Fruit fly (Drosophila melanogaster) S2 (cell line): ENCODE results near the gene CG6738.

Experiments
- CG8478 ChIP-seq: fragments of >200 bp; optimal IDR thresholded peaks from 2 replicates; lab custom pipeline; 2018
- CTCF ChIP-seq, 2 experiments: fragments of >200 bp; optimal IDR thresholded peaks; 2 replicates each; lab custom pipeline; 2018

- TF ChIP-seq CG8478 (lab: Kevin White, UChicago) (no peak), CTCF (optimal IDR thresholded peaks at IDR 0.05; lab: Kevin White, UChicago) (no peak)
These were observed 32.0 kb upstream of the CG6738 start, which contains the start of gene CG17111 for dm6 chr3R:23067209-23067826.
